Worm (Caenorhabditis elegans) whole organism, late embryonic: ENCODE measurements around the gene nhr-118.

ENCODE experiments used
- npax-4 ChIP-seq: sonication (generic microtip); optimal IDR thresholded peaks from 2 replicates; lab custom pipeline; 2016; ENCODE audit warnings: missing genetic modification characterization, missing compliant biosample characterization
- rnt-1 ChIP-seq: sonication (generic microtip); optimal IDR thresholded peaks from 2 replicates; lab custom pipeline; 2016; ENCODE audit warnings: missing genetic modification characterization, missing compliant biosample characterization

- no peak for TF ChIP-seq npax-4 (tag; lab: Kevin White, UChicago)
- no peak for TF ChIP-seq rnt-1 (tag; lab: Kevin White, UChicago)
These were observed 10.5 kb downstream of the nhr-118 start, which contains the start of gene Y47D7A.6 for ce11 chrV:4418116-4418515.
